1 fruit fly cellular context compared by ENCODE assay signal in the genomic region with DNA sequence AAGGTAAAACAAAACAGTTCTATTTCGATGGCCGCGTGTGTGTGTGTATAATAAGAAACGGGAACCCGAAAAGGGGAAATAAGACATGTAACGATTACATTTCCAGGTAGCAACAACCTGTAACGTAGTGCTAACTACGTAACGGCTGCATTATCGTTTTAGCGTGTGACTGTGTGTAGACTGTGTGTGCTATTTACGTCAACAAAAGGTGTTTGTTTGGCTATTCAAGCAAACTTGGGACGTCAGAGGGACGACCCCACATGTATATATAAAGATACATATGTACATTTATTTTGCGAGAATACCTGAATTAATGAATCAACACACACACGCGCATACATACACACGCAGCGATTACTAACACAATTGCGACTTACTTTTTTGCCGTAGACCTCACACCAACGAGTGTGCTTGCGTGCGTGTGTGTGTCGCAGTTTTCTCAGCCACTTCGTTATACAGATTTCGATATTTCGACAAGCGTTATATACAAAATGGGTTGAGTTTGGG.
TF ChIP-seq lines count a peak whose summit lies in the region.

No protein-coding gene starts in this region.

TF ChIP-seq in whole organism, embryonic, 481 proteins besides CTCF, POLR2A, EP300 and RAD21 (continued from another document):
- TF ChIP-seq CG31224 (GFP tag; IDR thresholded peaks at IDR 0.05; lab: Robert Waterston, UW) (0 out of 2 replicates have a peak, but pooled peaks have one; percentile 5), Rfx (GFP tag; IDR thresholded peaks at IDR 0.05; lab: Robert Waterston, UW) (peak; percentile 47; the same call in 1 of the 2 replicates), CG18619 (GFP tag; optimal IDR thresholded peaks at IDR 0.05; lab: Kevin White, UChicago) (no peak), CG16863 (GFP tag; optimal IDR thresholded peaks at IDR 0.05; lab: Kevin White, UChicago) (peak; percentile 43), CG13624 (GFP tag; optimal IDR thresholded peaks at IDR 0.05; lab: Kevin White, UChicago) (peak; percentile 48), CG15269 (tag; optimal IDR thresholded peaks at IDR 0.05; lab: Kevin White, UChicago) (peak; percentile 23), CG2129 (GFP tag; IDR thresholded peaks at IDR 0.05; lab: Robert Waterston, UW; ENCODE audit: partially characterized antibody) (no peak), CG5180 (GFP tag; optimal IDR thresholded peaks at IDR 0.05; lab: Kevin White, UChicago) (peak; percentile 30), CrebB (tag; optimal IDR thresholded peaks at IDR 0.05; lab: Kevin White, UChicago) (peak; percentile 72), CG2875 (GFP tag; optimal IDR thresholded peaks at IDR 0.05; lab: Kevin White, UChicago) (peak; percentile 5), Bteb2 (GFP tag; optimal IDR thresholded peaks at IDR 0.05; lab: Kevin White, UChicago) (no peak), Hr3 (GFP tag; optimal IDR thresholded peaks at IDR 0.05; lab: Kevin White, UChicago) (no peak), MBD-R2 (GFP tag; IDR thresholded peaks at IDR 0.05; lab: Robert Waterston, UW) (peak; percentile 13; the same call in 1 of the 2 replicates), gro (GFP tag; optimal IDR thresholded peaks at IDR 0.05; lab: Kevin White, UChicago) (no peak), Hmr (GFP tag; optimal IDR thresholded peaks at IDR 0.05; lab: Kevin White, UChicago) (peak; percentile 48), CG2199 (GFP tag; IDR thresholded peaks at IDR 0.05; lab: Robert Waterston, UW) (peak; percentile 42; the same call in 2 of the 3 replicates), CG30403 (GFP tag; optimal IDR thresholded peaks at IDR 0.05; lab: Kevin White, UChicago) (no peak), Sin3A (optimal IDR thresholded peaks at IDR 0.05; lab: Kevin White, UChicago) (no peak), bigmax (GFP tag; optimal IDR thresholded peaks at IDR 0.05; lab: Kevin White, UChicago) (no peak), CG17612 (GFP tag; IDR thresholded peaks at IDR 0.05; lab: Robert Waterston, UW) (no peak), Med (GFP tag; lab: Kevin White, UChicago) (peak; percentile 91), CHES-1-like (GFP tag; optimal IDR thresholded peaks at IDR 0.05; lab: Kevin White, UChicago) (peak; percentile 32), CG10979 (tag; optimal IDR thresholded peaks at IDR 0.05; lab: Kevin White, UChicago) (peak; percentile 13), Jarid2 (GFP tag; optimal IDR thresholded peaks at IDR 0.05; lab: Kevin White, UChicago) (peak; percentile 14), ac (GFP tag; optimal IDR thresholded peaks at IDR 0.05; lab: Kevin White, UChicago) (peak; percentile 29), bsh (GFP tag; optimal IDR thresholded peaks at IDR 0.05; lab: Kevin White, UChicago) (peak in 1 of 2 experiments; percentile 27), onecut (GFP tag; IDR thresholded peaks at IDR 0.05; lab: Robert Waterston, UW) (peak; percentile 4; the same call in 1 of the 2 replicates), CG12391 (tag; optimal IDR thresholded peaks at IDR 0.05; lab: Kevin White, UChicago) (no peak), CG9817 (tag; optimal IDR thresholded peaks at IDR 0.05; lab: Kevin White, UChicago) (no peak), Elba2 (GFP tag; optimal IDR thresholded peaks at IDR 0.05; lab: Kevin White, UChicago) (peak; percentile 60), CG11247 (GFP tag; IDR thresholded peaks at IDR 0.05; lab: Robert Waterston, UW) (no peak), CG9437 (GFP tag; optimal IDR thresholded peaks at IDR 0.05; lab: Kevin White, UChicago) (peak; percentile 96), Taf1 (GFP tag; IDR thresholded peaks at IDR 0.05; lab: Robert Waterston, UW) (no peak), run (tag; optimal IDR thresholded peaks at IDR 0.05; lab: Kevin White, UChicago) (no peak), CG2116 (GFP tag; optimal IDR thresholded peaks at IDR 0.05; lab: Kevin White, UChicago) (no peak), Gug (GFP tag; IDR thresholded peaks at IDR 0.05; lab: Robert Waterston, UW) (no peak), CG11696 (GFP tag; IDR thresholded peaks at IDR 0.05; lab: Robert Waterston, UW) (peak; percentile 84), Max (GFP tag; optimal IDR thresholded peaks at IDR 0.05; lab: Kevin White, UChicago) (peak; percentile 66), chinmo (GFP tag; IDR thresholded peaks at IDR 0.05; lab: Robert Waterston, UW; ENCODE audit: partially characterized antibody) (peak; percentile 63; the same call in 1 of the 4 replicates), CG12299 (tag; optimal IDR thresholded peaks at IDR 0.05; lab: Kevin White, UChicago) (peak; percentile 36), CG2678 (tag; optimal IDR thresholded peaks at IDR 0.05; lab: Kevin White, UChicago) (peak; percentile 42), Xrp1 (GFP tag; IDR thresholded peaks at IDR 0.05; lab: Robert Waterston, UW) (peak; percentile 53), ash1 (GFP tag; optimal IDR thresholded peaks at IDR 0.05; lab: Kevin White, UChicago) (peak; percentile 71), so (GFP tag; IDR thresholded peaks at IDR 0.05; lab: Robert Waterston, UW) (peak; percentile 51; the same call in 1 of the 3 replicates), CG18599 (GFP tag; optimal IDR thresholded peaks at IDR 0.05; lab: Kevin White, UChicago) (peak; percentile 37), CG4328 (GFP tag; optimal IDR thresholded peaks at IDR 0.05; lab: Kevin White, UChicago) (peak; percentile 18), CG17829 (tag; optimal IDR thresholded peaks at IDR 0.05; lab: Kevin White, UChicago) (no peak), CG32767 (GFP tag; IDR thresholded peaks at IDR 0.05; lab: Robert Waterston, UW) (no peak), CG13296 (GFP tag; optimal IDR thresholded peaks at IDR 0.05; lab: Kevin White, UChicago) (peak; percentile 35), Stat92E (GFP tag; optimal IDR thresholded peaks at IDR 0.05; lab: Kevin White, UChicago) (no peak), tna (GFP tag; IDR thresholded peaks at IDR 0.05; lab: Robert Waterston, UW; ENCODE audit: partially characterized antibody) (no peak), trh (GFP tag; optimal IDR thresholded peaks at IDR 0.05; lab: Kevin White, UChicago) (no peak), Bgb (GFP tag; IDR thresholded peaks at IDR 0.05; lab: Robert Waterston, UW; ENCODE audit: partially characterized antibody) (no peak), schlank (tag; optimal IDR thresholded peaks at IDR 0.05; lab: Kevin White, UChicago) (peak; percentile 6), ERR (GFP tag; optimal IDR thresholded peaks at IDR 0.05; lab: Kevin White, UChicago) (no peak), wek (GFP tag; optimal IDR thresholded peaks at IDR 0.05; lab: Kevin White, UChicago) (no peak), gsb-n (tag; optimal IDR thresholded peaks at IDR 0.05; lab: Kevin White, UChicago) (no peak), CG6683 (GFP tag; optimal IDR thresholded peaks at IDR 0.05; lab: Kevin White, UChicago) (peak; percentile 36), CG10366 (GFP tag; IDR thresholded peaks at IDR 0.05; lab: Robert Waterston, UW) (no peak), disco-r (GFP tag; optimal IDR thresholded peaks at IDR 0.05; lab: Kevin White, UChicago) (no peak), Hey (tag; optimal IDR thresholded peaks at IDR 0.05; lab: Kevin White, UChicago) (no peak), CG32532 (GFP tag; IDR thresholded peaks at IDR 0.05; lab: Robert Waterston, UW) (peak; percentile 33; the same call in 1 of the 2 replicates), lilli (GFP tag; optimal IDR thresholded peaks at IDR 0.05; lab: Kevin White, UChicago) (peak; percentile 58), CG11456 (GFP tag; IDR thresholded peaks at IDR 0.05; lab: Robert Waterston, UW) (peak; percentile 51; the same call in 1 of the 3 replicates), maf-S (GFP tag; optimal IDR thresholded peaks at IDR 0.05; lab: Kevin White, UChicago) (peak; percentile 28), grau (tag; optimal IDR thresholded peaks at IDR 0.05; lab: Kevin White, UChicago) (no peak), dati (GFP tag; IDR thresholded peaks at IDR 0.05; lab: Robert Waterston, UW) (no peak), CG3847 (GFP tag; IDR thresholded peaks at IDR 0.05; lab: Robert Waterston, UW) (peak; percentile 26; the same call in 1 of the 2 replicates), slp2 (GFP tag; optimal IDR thresholded peaks at IDR 0.05; lab: Kevin White, UChicago) (no peak), Opbp (GFP tag; IDR thresholded peaks at IDR 0.05; lab: Robert Waterston, UW; ENCODE audit: partially characterized antibody) (0 out of 3 replicates have a peak, but pooled peaks have one; percentile 7), Doc3 (GFP tag; IDR thresholded peaks at IDR 0.05; lab: Robert Waterston, UW; ENCODE audit: partially characterized antibody) (no peak), CG17912 (GFP tag; optimal IDR thresholded peaks at IDR 0.05; lab: Kevin White, UChicago) (peak; percentile 22), Blimp-1 (GFP tag; optimal IDR thresholded peaks at IDR 0.05; lab: Kevin White, UChicago) (no peak), CG9932 (GFP tag; IDR thresholded peaks at IDR 0.05; lab: Robert Waterston, UW) (peak; percentile 32; the same call in 1 of the 2 replicates), CG12071 (GFP tag; optimal IDR thresholded peaks at IDR 0.05; lab: Kevin White, UChicago) (peak; percentile 48), eyg (GFP tag; optimal IDR thresholded peaks at IDR 0.05; lab: Kevin White, UChicago) (no peak), CG11723 (GFP tag; optimal IDR thresholded peaks at IDR 0.05; lab: Kevin White, UChicago) (peak; percentile 11), CG12744 (GFP tag; optimal IDR thresholded peaks at IDR 0.05; lab: Kevin White, UChicago) (peak; percentile 20), CG6765 (GFP tag; optimal IDR thresholded peaks at IDR 0.05; lab: Kevin White, UChicago) (peak; percentile 49), ci (GFP tag; IDR thresholded peaks at IDR 0.05; lab: Robert Waterston, UW) (peak; percentile 59; the same call in 2 of the 3 replicates), CG15514 (GFP tag; optimal IDR thresholded peaks at IDR 0.05; lab: Kevin White, UChicago) (peak; percentile 41), fd64A (GFP tag; optimal IDR thresholded peaks at IDR 0.05; lab: Kevin White, UChicago) (peak; percentile 51), phol (tag; optimal IDR thresholded peaks at IDR 0.05; lab: Kevin White, UChicago) (no peak), lola (GFP tag; optimal IDR thresholded peaks at IDR 0.05; lab: Kevin White, UChicago) (peak in 1 of 3 experiments; percentile 10), CG11695 (GFP tag; IDR thresholded peaks at IDR 0.05; lab: Robert Waterston, UW) (peak; percentile 37; the same call in 1 of the 3 replicates), CG12219 (GFP tag; optimal IDR thresholded peaks at IDR 0.05; lab: Kevin White, UChicago) (peak; percentile 11), Poxn (GFP tag; IDR thresholded peaks at IDR 0.05; lab: Robert Waterston, UW) (no peak), Hr51 (GFP tag; optimal IDR thresholded peaks at IDR 0.05; lab: Kevin White, UChicago) (peak in 1 of 2 experiments; percentile 27), zen (tag; optimal IDR thresholded peaks at IDR 0.05; lab: Kevin White, UChicago) (peak; percentile 46), CG7928 (GFP tag; optimal IDR thresholded peaks at IDR 0.05; lab: Kevin White, UChicago) (no peak), pnt (GFP tag; optimal IDR thresholded peaks at IDR 0.05; lab: Kevin White, UChicago) (peak; percentile 14), gt (GFP tag; IDR thresholded peaks at IDR 0.05; lab: Robert Waterston, UW) (peak; percentile 43; the same call in 1 of the 2 replicates), sens (GFP tag; lab: Kevin White, UChicago) (peak; percentile 90), sna (GFP tag; IDR thresholded peaks at IDR 0.05; lab: Robert Waterston, UW; ENCODE audit: partially characterized antibody) (no peak), Side (GFP tag; optimal IDR thresholded peaks at IDR 0.05; lab: Kevin White, UChicago) (peak; percentile 20), Mad (GFP tag; optimal IDR thresholded peaks at IDR 0.05; lab: Kevin White, UChicago) (peak; percentile 13), CG15011 (GFP tag; optimal IDR thresholded peaks at IDR 0.05; lab: Kevin White, UChicago) (peak; percentile 34), CG7786 (GFP tag; optimal IDR thresholded peaks at IDR 0.05; lab: Kevin White, UChicago) (no peak), Optix (GFP tag; IDR thresholded peaks at IDR 0.05; lab: Robert Waterston, UW) (0 out of 3 replicates have a peak, but pooled peaks have one; percentile 17), seq (GFP tag; IDR thresholded peaks at IDR 0.05; lab: Robert Waterston, UW) (peak; percentile 39; the same call in 1 of the 2 replicates), CG8359 (GFP tag; optimal IDR thresholded peaks at IDR 0.05; lab: Kevin White, UChicago; ENCODE audit: borderline replicate concordance) (peak; percentile 47), fu2 (GFP tag; optimal IDR thresholded peaks at IDR 0.05; lab: Kevin White, UChicago) (peak; percentile 12), gcm2 (GFP tag; optimal IDR thresholded peaks at IDR 0.05; lab: Kevin White, UChicago) (peak; percentile 26), CG18011 (GFP tag; optimal IDR thresholded peaks at IDR 0.05; lab: Kevin White, UChicago) (peak; percentile 3), vvl (GFP tag; IDR thresholded peaks at IDR 0.05; lab: Robert Waterston, UW) (0 out of 2 replicates have a peak, but pooled peaks have one; percentile 45), stc (GFP tag; IDR thresholded peaks at IDR 0.05; lab: Robert Waterston, UW) (peak; percentile 53), Meics (GFP tag; optimal IDR thresholded peaks at IDR 0.05; lab: Kevin White, UChicago) (peak; percentile 24), gsb (GFP tag; IDR thresholded peaks at IDR 0.05; lab: Robert Waterston, UW) (peak; percentile 43; the same call in 1 of the 2 replicates), exex (tag; optimal IDR thresholded peaks at IDR 0.05; lab: Kevin White, UChicago) (no peak), wdn (GFP tag; IDR thresholded peaks at IDR 0.05; lab: Robert Waterston, UW) (peak; percentile 46; the same call in 1 of the 2 replicates), CG1024 (GFP tag; IDR thresholded peaks at IDR 0.05; lab: Robert Waterston, UW) (no peak), mirr (GFP tag; optimal IDR thresholded peaks at IDR 0.05; lab: Kevin White, UChicago) (peak; percentile 61), Six4 (GFP tag; optimal IDR thresholded peaks at IDR 0.05; lab: Kevin White, UChicago) (no peak), fd3F (GFP tag; optimal IDR thresholded peaks at IDR 0.05; lab: Kevin White, UChicago) (peak; percentile 25), row (GFP tag; IDR thresholded peaks at IDR 0.05; lab: Robert Waterston, UW) (peak; percentile 23; the same call in 1 of the 3 replicates), CG14014 (GFP tag; IDR thresholded peaks at IDR 0.05; lab: Robert Waterston, UW) (peak; percentile 63; the same call in 1 of the 2 replicates), E2f2 (GFP tag; IDR thresholded peaks at IDR 0.05; lab: Robert Waterston, UW) (peak; percentile 19; the same call in 1 of the 2 replicates), CG10321 (GFP tag; IDR thresholded peaks at IDR 0.05; lab: Robert Waterston, UW) (no peak), hkb (optimal IDR thresholded peaks at IDR 0.05; lab: Kevin White, UChicago) (no peak), hkb (GFP tag; IDR thresholded peaks at IDR 0.05; lab: Robert Waterston, UW) (peak; percentile 41; the same call in 1 of the 2 replicates)
